Worm (Caenorhabditis elegans) whole organism, L4 larva: ENCODE data around the gene F53B7.4.

ENCODE experiments used
- F37D6.2 ChIP-seq: sonication (generic microtip); optimal IDR thresholded peaks from 2 replicates; lab custom pipeline; 2016; ENCODE audit warnings: mild to moderate bottlenecking, missing genetic modification characterization, missing compliant biosample characterization
- F49E8.2 ChIP-seq: sonication (generic microtip); optimal IDR thresholded peaks from 2 replicates; lab custom pipeline; 2016; ENCODE audit warnings: missing compliant biosample characterization, mild to moderate bottlenecking, missing genetic modification characterization, borderline replicate concordance
- R02D3.7 ChIP-seq: fragments of 150-350 bp; sonication (generic microtip); optimal IDR thresholded peaks from 3 replicates; lab custom pipeline; 2014; ENCODE audit warnings: missing biosample characterization, missing genetic modification characterization
- T20F7.1 ChIP-seq: fragments of 200-800 bp; sonication (Bioruptor generic); optimal IDR thresholded peaks from 2 replicates; lab custom pipeline; 2018; ENCODE audit warnings: mild to moderate bottlenecking, missing genetic modification characterization, missing compliant biosample characterization
- T26A8.4 ChIP-seq: fragments of 200-800 bp; sonication (Bioruptor generic); IDR thresholded peaks from 2 replicates; pipeline ENCODE4 v1.3.6; 2022; ENCODE audit warnings: missing genetic modification characterization, missing compliant biosample characterization
- Y48G9A.11 ChIP-seq: fragments of 200-800 bp; sonication (Bioruptor generic); IDR thresholded peaks from 2 replicates; pipeline ENCODE4 v1.3.6; 2022; ENCODE audit warnings: missing genetic modification reagents, missing genetic modification characterization, missing compliant biosample characterization
- Y5F2A.4 ChIP-seq: fragments of 200-800 bp; sonication (Bioruptor generic); optimal IDR thresholded peaks from 2 replicates; lab custom pipeline; 2018; ENCODE audit warnings: mild to moderate bottlenecking, missing genetic modification characterization, missing compliant biosample characterization
- Y75B8A.6 ChIP-seq: fragments of 200-800 bp; sonication (Bioruptor generic); IDR thresholded peaks from 2 replicates; pipeline ENCODE4 v1.3.6; 2022; ENCODE audit warnings: missing genetic modification reagents, missing genetic modification characterization, missing compliant biosample characterization
- aha-1 ChIP-seq: fragments of 150-350 bp; peaks from one replicate; lab custom pipeline; 2014; ENCODE audit warnings: missing biosample characterization, missing genetic modification characterization
- attf-4 ChIP-seq: sonication (generic microtip); optimal IDR thresholded peaks from 3 replicates; lab custom pipeline; 2017; ENCODE audit warnings: missing biosample characterization, missing genetic modification characterization
- ceh-20 ChIP-seq: fragments of 200-800 bp; sonication (Bioruptor generic); IDR thresholded peaks from 2 replicates; pipeline ENCODE4 v1.3.6; 2022; ENCODE audit warnings: missing genetic modification reagents, missing genetic modification characterization, missing compliant biosample characterization
- ceh-62 ChIP-seq: sonication (generic microtip); optimal IDR thresholded peaks from 2 replicates; lab custom pipeline; 2017; ENCODE audit warnings: missing biosample characterization, missing genetic modification characterization
- daf-12 ChIP-seq: fragments of 150-350 bp; optimal IDR thresholded peaks from 2 replicates; lab custom pipeline; 2014; ENCODE audit warnings: missing biosample characterization, missing genetic modification reagents, missing genetic modification characterization
- daf-16 ChIP-seq, 3 experiments: sonication (generic microtip); optimal IDR thresholded peaks; 2 replicates each; lab custom pipeline; 2016 to 2017; ENCODE audit warnings: missing genetic modification characterization in 3 of 3, missing genetic modification reagents in 3 of 3, mild to moderate bottlenecking in 2 of 3, missing compliant biosample characterization in 2 of 3, missing biosample characterization in 1 of 3, moderate library complexity in 1 of 3
- dmd-6 ChIP-seq: fragments of 200-800 bp; sonication (Bioruptor generic); IDR thresholded peaks from 2 replicates; pipeline ENCODE4 v1.3.6; 2022; ENCODE audit warnings: missing genetic modification reagents, missing genetic modification characterization, missing compliant biosample characterization
- egl-27 ChIP-seq: sonication (generic microtip); optimal IDR thresholded peaks from 3 replicates; lab custom pipeline; 2017; ENCODE audit warnings: missing biosample characterization, missing genetic modification reagents, missing genetic modification characterization
- egl-43 ChIP-seq: fragments of 200-800 bp; sonication (Bioruptor generic); IDR thresholded peaks from 2 replicates; pipeline ENCODE4 v1.3.6; 2022; ENCODE audit warnings: missing genetic modification reagents, missing genetic modification characterization, missing compliant biosample characterization
- fkh-10 ChIP-seq: fragments of 150-350 bp; optimal IDR thresholded peaks from 2 replicates; lab custom pipeline; 2014; ENCODE audit warnings: missing biosample characterization, missing genetic modification reagents, missing genetic modification characterization
- gei-8 ChIP-seq: fragments of 200-800 bp; sonication (Bioruptor generic); optimal IDR thresholded peaks from 2 replicates; lab custom pipeline; 2018; ENCODE audit warnings: mild to moderate bottlenecking, missing genetic modification characterization, missing compliant biosample characterization
- hlh-11 ChIP-seq: fragments of 200-800 bp; sonication (Bioruptor generic); optimal IDR thresholded peaks from 2 replicates; lab custom pipeline; 2018; ENCODE audit warnings: mild to moderate bottlenecking, missing genetic modification characterization, missing compliant biosample characterization
- hlh-30 ChIP-seq: sonication (generic microtip); optimal IDR thresholded peaks from 2 replicates; lab custom pipeline; 2017; ENCODE audit warnings: antibody characterized with exemption, mild to moderate bottlenecking, missing genetic modification characterization, missing compliant biosample characterization; ENCODE audit not compliant: insufficient read depth
- lim-7 ChIP-seq: fragments of 200-800 bp; sonication (Bioruptor generic); IDR thresholded peaks from 2 replicates; pipeline ENCODE4 v1.3.6; 2022; ENCODE audit warnings: missing genetic modification characterization, missing compliant biosample characterization
- lin-1 ChIP-seq: fragments of 200-800 bp; sonication (Bioruptor generic); IDR thresholded peaks from 2 replicates; pipeline ENCODE4 v1.3.6; 2022; ENCODE audit warnings: missing genetic modification reagents, missing genetic modification characterization, missing compliant biosample characterization
- lin-38 ChIP-seq: fragments of 200-800 bp; sonication (Bioruptor generic); IDR thresholded peaks from 2 replicates; pipeline ENCODE4 v1.3.6; 2022; ENCODE audit warnings: missing genetic modification reagents, missing genetic modification characterization, missing compliant biosample characterization
- lir-3 ChIP-seq: sonication (generic microtip); optimal IDR thresholded peaks from 2 replicates; lab custom pipeline; 2016; ENCODE audit warnings: mild to moderate bottlenecking, missing genetic modification characterization, missing compliant biosample characterization
- madf-5 ChIP-seq, 2 experiments: fragments of 200-800 bp; sonication (Bioruptor generic); IDR thresholded peaks; 2 replicates each; pipeline ENCODE4 v1.3.6; 2022; ENCODE audit warnings: missing compliant biosample characterization in 2 of 2, missing genetic modification characterization in 2 of 2
- mdt-29 ChIP-seq: fragments of 200-800 bp; sonication (Bioruptor generic); IDR thresholded peaks from 2 replicates; pipeline ENCODE4 v1.3.6; 2022; ENCODE audit warnings: missing genetic modification reagents, missing genetic modification characterization, missing compliant biosample characterization
- mes-2 ChIP-seq: sonication (generic microtip); optimal IDR thresholded peaks from 2 replicates; lab custom pipeline; 2016; ENCODE audit warnings: missing genotype, mild to moderate bottlenecking, missing genetic modification characterization, missing compliant biosample characterization; ENCODE audit not compliant: poor library complexity, severe bottlenecking
- mxl-3 ChIP-seq: fragments of 200-800 bp; sonication (Bioruptor generic); optimal IDR thresholded peaks from 2 replicates; lab custom pipeline; 2018; ENCODE audit warnings: mild to moderate bottlenecking, missing genetic modification characterization, missing compliant biosample characterization
- nhr-10 ChIP-seq: fragments of 150-350 bp; optimal IDR thresholded peaks from 2 replicates; lab custom pipeline; 2014; ENCODE audit warnings: missing biosample characterization, missing genetic modification characterization
- nhr-102 ChIP-seq: sonication (generic microtip); optimal IDR thresholded peaks from 2 replicates; lab custom pipeline; 2016; ENCODE audit warnings: mild to moderate bottlenecking, missing genetic modification characterization, moderate library complexity, missing compliant biosample characterization
- nhr-28 ChIP-seq: fragments of 150-350 bp; optimal IDR thresholded peaks from 2 replicates; lab custom pipeline; 2014; ENCODE audit warnings: missing biosample characterization, missing genetic modification characterization
- nhr-48 ChIP-seq: sonication (generic microtip); optimal IDR thresholded peaks from 2 replicates; lab custom pipeline; 2016; ENCODE audit warnings: mild to moderate bottlenecking, missing genetic modification characterization, missing compliant biosample characterization
- nhr-76 ChIP-seq: fragments of 150-350 bp; optimal IDR thresholded peaks from 2 replicates; lab custom pipeline; 2014; ENCODE audit warnings: missing biosample characterization, missing genetic modification characterization
- php-3 ChIP-seq: fragments of 200-800 bp; sonication (Bioruptor generic); IDR thresholded peaks from 2 replicates; pipeline ENCODE4 v1.3.6; 2022; ENCODE audit warnings: missing genetic modification reagents, missing genetic modification characterization, missing compliant biosample characterization
- pqm-1 ChIP-seq: sonication (generic microtip); optimal IDR thresholded peaks from 2 replicates; lab custom pipeline; 2017; ENCODE audit warnings: missing biosample characterization, missing genetic modification characterization
- saeg-2 ChIP-seq: fragments of 200-800 bp; sonication (Bioruptor generic); IDR thresholded peaks from 2 replicates; pipeline ENCODE4 v1.3.6; 2022; ENCODE audit warnings: missing genetic modification reagents, missing genetic modification characterization, missing compliant biosample characterization
- sdz-12 ChIP-seq: fragments of 200-800 bp; sonication (Bioruptor generic); optimal IDR thresholded peaks from 2 replicates; lab custom pipeline; 2018; ENCODE audit warnings: mild to moderate bottlenecking, missing genetic modification characterization, missing compliant biosample characterization
- set-16 ChIP-seq: fragments of 200-800 bp; sonication (Bioruptor generic); IDR thresholded peaks from 2 replicates; pipeline ENCODE4 v1.3.6; 2022; ENCODE audit warnings: missing genetic modification reagents, missing genetic modification characterization, missing compliant biosample characterization
- tag-97 ChIP-seq: fragments of 200-800 bp; sonication (Bioruptor generic); IDR thresholded peaks from 2 replicates; pipeline ENCODE4 v1.3.6; 2022; ENCODE audit warnings: missing genetic modification characterization, missing compliant biosample characterization
- tra-1 ChIP-seq: fragments of 200-800 bp; sonication (Bioruptor generic); IDR thresholded peaks from 2 replicates; pipeline ENCODE4 v1.3.6; 2022; ENCODE audit warnings: missing genetic modification reagents, missing genetic modification characterization, missing compliant biosample characterization
- unc-130 ChIP-seq: sonication (generic microtip); optimal IDR thresholded peaks from 2 replicates; lab custom pipeline; 2016; ENCODE audit warnings: missing genetic modification reagents, missing genetic modification characterization, missing compliant biosample characterization
- unc-62 ChIP-seq, 3 experiments: fragments of 150-350 bp in 1 of 3; sonication (generic microtip); optimal IDR thresholded peaks in 2 of 3; peaks in 1 of 3; 1 replicate in 1 of 3; 2 replicates in 2 of 3; lab custom pipeline; 2014 to 2017; ENCODE audit warnings: missing biosample characterization in 3 of 3, missing genetic modification characterization in 3 of 3, missing genetic modification reagents in 3 of 3, missing genotype in 1 of 3
- zag-1 ChIP-seq: fragments of 150-350 bp; optimal IDR thresholded peaks from 2 replicates; lab custom pipeline; 2014; ENCODE audit warnings: missing biosample characterization, missing genetic modification characterization
- zfp-3 ChIP-seq: fragments of 200-800 bp; sonication (Bioruptor generic); conservative IDR thresholded peaks from 2 replicates; pipeline ENCODE4 v1.3.6; 2022; ENCODE audit warnings: missing genetic modification reagents, missing genetic modification characterization, missing compliant biosample characterization

The F53B7.4 gene

DNA sequence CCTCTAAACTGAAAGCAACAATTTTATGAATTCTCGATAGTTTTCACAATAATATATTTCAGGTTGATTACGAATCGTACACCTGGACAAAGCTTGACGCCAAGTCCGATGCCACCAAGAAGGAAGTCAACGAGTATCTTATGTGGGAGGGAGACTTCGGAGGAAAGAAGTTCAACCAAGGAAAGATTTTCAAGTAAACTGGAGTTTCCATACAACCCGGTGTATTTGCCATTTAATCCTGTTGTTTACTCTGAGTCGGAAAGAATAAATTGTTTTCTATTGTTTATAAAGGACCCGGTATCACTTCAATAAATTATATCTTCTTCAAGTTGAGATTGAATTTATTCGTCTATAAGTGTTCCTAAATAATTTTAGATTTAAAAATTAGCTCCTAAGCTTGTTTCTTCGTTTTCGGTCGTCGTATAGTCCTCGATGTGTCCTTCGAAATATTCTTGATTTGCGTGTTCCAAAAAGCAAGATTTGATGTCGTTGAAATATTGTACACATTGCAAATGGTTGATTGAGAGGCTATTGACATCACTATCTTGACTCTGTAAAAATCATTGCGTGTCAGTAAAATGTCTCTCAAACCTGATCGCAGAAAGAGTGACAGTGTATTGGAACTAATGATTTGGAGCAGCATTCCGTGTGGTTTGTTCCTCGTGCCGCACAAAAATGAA lies 34.6 kb downstream of the F53B7.4 start:
- TF ChIP-seq T26A8.4 (GFP tag; lab: Robert Waterston, UW) (peak; percentile 15; the same call in 1 of the 2 replicates), mdt-29 (GFP tag; lab: Robert Waterston, UW) (0 out of 2 replicates have a peak, but pooled peaks have one; percentile 58), F37D6.2 (tag; lab: Kevin White, UChicago) (no peak), ceh-62 (tag; lab: Kevin White, UChicago) (no peak), mes-2 (tag; lab: Kevin White, UChicago) (no peak), dmd-6 (GFP tag; lab: Robert Waterston, UW) (peak; percentile 99), pqm-1 (no peak), hlh-11 (tag; lab: Kevin White, UChicago) (peak; percentile 74), php-3 (0 out of 2 replicates have a peak, but pooled peaks have one; percentile 27), nhr-28 (tag; lab: Kevin White, UChicago) (no peak), nhr-48 (tag; lab: Kevin White, UChicago) (peak; percentile 60), fkh-10 (no peak), madf-5 (GFP tag; IDR thresholded peaks at IDR 0.05; lab: Robert Waterston, UW) (0 out of 4 replicates have a peak, but pooled peaks of 1 of the 2 experiments have one; percentile 39), F49E8.2 (tag; lab: Kevin White, UChicago) (peak; percentile 32), egl-27 (tag; lab: Kevin White, UChicago) (no peak), ceh-20 (GFP tag; lab: Robert Waterston, UW) (0 out of 2 replicates have a peak, but pooled peaks have one; percentile 14), saeg-2 (GFP tag; lab: Robert Waterston, UW) (0 out of 2 replicates have a peak, but pooled peaks have one; percentile 27), nhr-10 (tag; lab: Kevin White, UChicago) (no peak), gei-8 (GFP tag; lab: Kevin White, UChicago) (peak; percentile 51), tra-1 (peak; percentile 89), Y48G9A.11 (GFP tag; lab: Robert Waterston, UW) (0 out of 2 replicates have a peak, but pooled peaks have one; percentile 42), Y75B8A.6 (GFP tag; lab: Robert Waterston, UW) (peak; percentile 60; the same call in 1 of the 2 replicates), lin-38 (GFP tag; lab: Robert Waterston, UW) (no peak), daf-12 (tag; lab: Kevin White, UChicago) (no peak), unc-62 (GFP tag; optimal IDR thresholded peaks at IDR 0.05 in 1 of 2; lab: Kevin White, UChicago) (peak in 1 of 2 experiments; percentile 86), unc-62 (tag; optimal IDR thresholded peaks at IDR 0.05; lab: Kevin White, UChicago) (no peak), hlh-30 (tag; lab: Kevin White, UChicago) (no peak), zfp-3 (GFP tag; lab: Robert Waterston, UW) (peak; percentile 75), T20F7.1 (GFP tag; lab: Kevin White, UChicago) (peak; percentile 67)

DNA sequence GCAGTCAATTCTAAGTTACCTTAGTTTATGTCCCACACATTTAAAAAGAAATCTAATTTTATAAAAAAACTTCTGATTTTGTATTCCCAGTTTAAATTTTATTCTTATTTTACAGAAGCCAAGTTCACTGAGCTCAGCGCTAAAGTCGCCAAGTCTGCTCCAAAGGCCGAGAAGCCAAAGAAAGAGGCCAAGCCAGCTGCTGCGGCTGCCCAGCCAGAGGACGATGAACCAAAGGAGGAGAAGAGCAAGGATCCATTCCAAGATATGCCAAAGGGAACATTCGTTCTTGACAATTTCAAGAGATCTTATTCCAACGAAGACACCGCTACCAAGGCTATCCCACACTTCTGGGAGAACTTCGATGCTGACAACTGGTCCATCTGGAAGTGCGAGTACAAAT lies 35.5 kb downstream of the F53B7.4 start:
- no peak for TF ChIP-seq F37D6.2 (tag; lab: Kevin White, UChicago)
- TF ChIP-seq nhr-102 (tag; lab: Kevin White, UChicago) = no peak
- no peak for TF ChIP-seq daf-16 (GFP tag; optimal IDR thresholded peaks at IDR 0.05; lab: Kevin White, UChicago)
- TF ChIP-seq daf-16 (tag; optimal IDR thresholded peaks at IDR 0.05; lab: Kevin White, UChicago) = no peak
- TF ChIP-seq zag-1 (tag; lab: Kevin White, UChicago) = no peak
- 0 out of 4 replicates have a peak, but pooled peaks of 1 of the 2 experiments have one; percentile 48 for TF ChIP-seq madf-5 (GFP tag; IDR thresholded peaks at IDR 0.05; lab: Robert Waterston, UW)
- 0 out of 2 replicates have a peak, but pooled peaks have one; percentile 44 for TF ChIP-seq egl-43 (GFP tag; lab: Robert Waterston, UW)
- no peak for TF ChIP-seq attf-4 (tag; lab: Kevin White, UChicago)
- TF ChIP-seq aha-1 = peak; percentile 78
- TF ChIP-seq nhr-76 (tag; lab: Kevin White, UChicago) = no peak
- no peak for TF ChIP-seq lin-1 (GFP tag; lab: Robert Waterston, UW)
- no peak for TF ChIP-seq unc-62 (GFP tag; optimal IDR thresholded peaks at IDR 0.05 in 1 of 2; lab: Kevin White, UChicago)
- TF ChIP-seq unc-62 (tag; optimal IDR thresholded peaks at IDR 0.05; lab: Kevin White, UChicago) = no peak
- no peak for TF ChIP-seq Y5F2A.4 (GFP tag; lab: Kevin White, UChicago)
- TF ChIP-seq tag-97 (GFP tag; lab: Robert Waterston, UW) = no peak
- TF ChIP-seq lin-38 (GFP tag; lab: Robert Waterston, UW) = peak; percentile 44
- peak; percentile 34 for TF ChIP-seq sdz-12 (GFP tag; lab: Kevin White, UChicago)
- TF ChIP-seq R02D3.7 (tag; lab: Kevin White, UChicago) = no peak
- no peak for TF ChIP-seq dmd-6 (GFP tag; lab: Robert Waterston, UW)
- TF ChIP-seq unc-130 = no peak
- no peak for TF ChIP-seq lir-3 (tag; lab: Kevin White, UChicago)
- TF ChIP-seq mxl-3 (GFP tag; lab: Kevin White, UChicago) = no peak
- no peak for TF ChIP-seq hlh-30 (tag; lab: Kevin White, UChicago)
- peak; percentile 54 for TF ChIP-seq set-16 (GFP tag; lab: Robert Waterston, UW)
- TF ChIP-seq lim-7 (GFP tag; lab: Robert Waterston, UW) = no peak
